Worm (Caenorhabditis elegans): ENCODE measurements around the gene C11G10.1.

- TF ChIP-seq lin-29 (GFP tag; IDR thresholded peaks at IDR 0.05) (no peak), unc-62 (GFP tag; optimal IDR thresholded peaks at IDR 0.05 in 1 of 2) (no peak), unc-62 (tag; optimal IDR thresholded peaks at IDR 0.05) (no peak), mdl-1 (tag; optimal IDR thresholded peaks at IDR 0.05) (no peak), lin-15B (tag; optimal IDR thresholded peaks at IDR 0.05) (no peak), mxl-3 (GFP tag; optimal IDR thresholded peaks at IDR 0.05) (no peak), snpc-4 (tag; optimal IDR thresholded peaks at IDR 0.05) (no peak)
Observed at ce11 chrX:15146415-15147210, 11.9 kb downstream of the C11G10.1 start.
